Worm (Caenorhabditis elegans): ENCODE results near the gene F13A2.2.

ce11 chrV:4423860-4424401, 39.5 kb upstream of the F13A2.2 start, which contains the start of the genes Y47D7A.9 and Y47D7A.19:
- TF ChIP-seq elt-3 (tag; optimal IDR thresholded peaks at IDR 0.05) (no peak), tbx-8 (GFP tag; optimal IDR thresholded peaks at IDR 0.05) (no peak), nhr-76 (tag; optimal IDR thresholded peaks at IDR 0.05) (no peak), snpc-4 (tag; optimal IDR thresholded peaks at IDR 0.05) (no peak), ces-1 (GFP tag; optimal IDR thresholded peaks at IDR 0.05) (no peak), pha-4 (tag; optimal IDR thresholded peaks at IDR 0.05) (no peak), ceh-39 (tag; optimal IDR thresholded peaks at IDR 0.05) (no peak), bed-3 (GFP tag; optimal IDR thresholded peaks at IDR 0.05) (no peak), mab-5 (tag; optimal IDR thresholded peaks at IDR 0.05) (no peak), elt-1 (tag; optimal IDR thresholded peaks at IDR 0.05; ENCODE audit: borderline replicate concordance, insufficient read depth) (no peak), mep-1 (tag; optimal IDR thresholded peaks at IDR 0.05) (no peak)
